Worm (Caenorhabditis elegans): ENCODE data around the gene tmem-231.

Gene tmem-231

DNA sequence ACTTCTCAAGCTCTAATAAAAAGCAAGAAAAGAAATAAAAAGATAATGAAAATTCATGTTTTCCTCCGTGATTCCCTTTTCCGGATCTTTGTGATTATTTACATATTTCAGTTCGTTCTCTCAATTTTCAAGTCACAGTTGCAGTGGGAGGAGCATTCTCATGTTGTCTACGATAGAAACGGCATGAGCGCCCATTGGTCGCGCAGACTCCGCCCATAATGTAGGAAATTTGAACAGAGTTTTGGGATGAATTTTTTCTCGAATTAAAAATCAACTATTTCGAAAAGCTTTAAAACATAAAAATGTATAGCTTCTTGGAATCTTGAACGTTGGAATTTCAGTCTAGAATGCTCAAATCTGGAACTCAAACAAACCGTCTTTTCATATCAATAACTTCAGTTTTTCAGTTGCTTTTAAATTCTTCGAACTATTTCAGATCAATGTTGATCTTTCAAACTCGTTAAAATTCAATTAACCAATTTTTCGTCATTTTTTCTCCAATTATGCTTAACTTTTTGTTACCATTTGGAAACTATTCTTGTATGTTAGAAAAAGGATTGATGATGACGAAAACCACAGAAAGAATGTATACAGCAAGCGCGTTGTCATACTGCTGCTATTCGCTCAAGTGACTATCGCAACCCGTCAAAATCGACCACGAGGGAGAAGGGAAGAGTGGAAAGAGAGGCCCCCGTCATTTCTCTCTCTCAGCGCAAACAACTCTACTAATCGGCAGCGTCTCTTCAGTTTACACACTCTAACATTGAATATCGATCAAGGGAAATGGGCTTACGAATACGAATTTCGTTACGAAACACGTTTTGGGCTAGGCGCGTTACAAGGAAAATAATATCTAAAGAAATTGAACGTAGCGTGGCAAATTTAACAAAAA is 5.2 kb downstream of the tmem-231 start:
- peak; percentile 43 for TF ChIP-seq ceh-16 (tag; optimal IDR thresholded peaks at IDR 0.05)
- peak; percentile 60 to 91 for TF ChIP-seq lsy-2 (tag; optimal IDR thresholded peaks at IDR 0.05)
- no peak for TF ChIP-seq alr-1 (tag; optimal IDR thresholded peaks at IDR 0.05)
- TF ChIP-seq unc-39 (tag; optimal IDR thresholded peaks at IDR 0.05), result no peak
- TF ChIP-seq ceh-82 (tag; optimal IDR thresholded peaks at IDR 0.05), result peak; percentile 39
- no peak for TF ChIP-seq dmd-4 (tag; optimal IDR thresholded peaks at IDR 0.05)
- peak; percentile 68 for TF ChIP-seq nhr-21 (tag; optimal IDR thresholded peaks at IDR 0.05)
- TF ChIP-seq elt-1 (tag; optimal IDR thresholded peaks at IDR 0.05), result no peak
- TF ChIP-seq aly-2 (tag; optimal IDR thresholded peaks at IDR 0.05), result no peak
- TF ChIP-seq nhr-77 (tag; optimal IDR thresholded peaks at IDR 0.05), result no peak
- no peak for TF ChIP-seq unc-62 (GFP tag; optimal IDR thresholded peaks at IDR 0.05)
- peak; percentile 33 for TF ChIP-seq mbf-1 (tag; optimal IDR thresholded peaks at IDR 0.05)
- TF ChIP-seq ZK546.5 (tag; optimal IDR thresholded peaks at IDR 0.05), result no peak
- peak; percentile 47 for TF ChIP-seq C34F6.9 (tag; optimal IDR thresholded peaks at IDR 0.05)
- TF ChIP-seq snpc-4 (tag; optimal IDR thresholded peaks at IDR 0.05), result peak; percentile 87
- peak; percentile 83 for TF ChIP-seq crh-2 (tag; optimal IDR thresholded peaks at IDR 0.05)
- TF ChIP-seq lin-13 (GFP tag; optimal IDR thresholded peaks at IDR 0.05), result peak; percentile 56
- peak; percentile 84 for TF ChIP-seq egl-27 (tag; optimal IDR thresholded peaks at IDR 0.05)
- TF ChIP-seq skn-1 (tag; optimal IDR thresholded peaks at IDR 0.05), result no peak
- peak; percentile 44 for TF ChIP-seq nhr-6 (tag; optimal IDR thresholded peaks at IDR 0.05)
- peak; percentile 51 for TF ChIP-seq Y55F3AM.14 (GFP tag; optimal IDR thresholded peaks at IDR 0.05)
- peak; percentile 74 for TF ChIP-seq fos-1 (tag; optimal IDR thresholded peaks at IDR 0.05)
- peak; percentile 19 for TF ChIP-seq lin-11 (tag; optimal IDR thresholded peaks at IDR 0.05)
- TF ChIP-seq unc-55 (GFP tag; optimal IDR thresholded peaks at IDR 0.05), result peak; percentile 64
- peak; percentile 82 for TF ChIP-seq ztf-4 (tag; optimal IDR thresholded peaks at IDR 0.05)
- TF ChIP-seq nhr-237 (tag; optimal IDR thresholded peaks at IDR 0.05), result no peak
- TF ChIP-seq nhr-25 (tag; optimal IDR thresholded peaks at IDR 0.05), result peak; percentile 64
- peak; percentile 94 for TF ChIP-seq ama-1 (optimal IDR thresholded peaks at IDR 0.05)
- peak; percentile 38 for TF ChIP-seq zag-1 (tag; optimal IDR thresholded peaks at IDR 0.05)
- no peak for TF ChIP-seq nhr-23 (tag; optimal IDR thresholded peaks at IDR 0.05)
- peak; percentile 15 for TF ChIP-seq nhr-11 (tag; optimal IDR thresholded peaks at IDR 0.05)
- TF ChIP-seq sem-4 (tag; optimal IDR thresholded peaks at IDR 0.05), result peak; percentile 42
- TF ChIP-seq nhr-12 (tag; optimal IDR thresholded peaks at IDR 0.05), result no peak
- TF ChIP-seq sma-3 (GFP tag; optimal IDR thresholded peaks at IDR 0.05), result peak; percentile 48
- TF ChIP-seq mdl-1 (tag; optimal IDR thresholded peaks at IDR 0.05), result peak; percentile 61 to 76
- TF ChIP-seq F13H6.1 (tag; optimal IDR thresholded peaks at IDR 0.05), result peak; percentile 63
- no peak for TF ChIP-seq peb-1 (tag; optimal IDR thresholded peaks at IDR 0.05)
- no peak for TF ChIP-seq ztf-11 (tag; optimal IDR thresholded peaks at IDR 0.05)
- TF ChIP-seq sma-9 (GFP tag; optimal IDR thresholded peaks at IDR 0.05), result peak; percentile 83
- TF ChIP-seq sma-9 (tag; optimal IDR thresholded peaks at IDR 0.05), result no peak
- TF ChIP-seq elt-3 (tag; optimal IDR thresholded peaks at IDR 0.05), result no peak
- TF ChIP-seq mab-5 (tag; optimal IDR thresholded peaks at IDR 0.05), result peak; percentile 50
- TF ChIP-seq blmp-1 (tag; optimal IDR thresholded peaks at IDR 0.05; ENCODE audit: insufficient read depth), result peak; percentile 44
- peak; percentile 44 for TF ChIP-seq gmeb-1 (tag; optimal IDR thresholded peaks at IDR 0.05)
- peak; percentile 93 for TF ChIP-seq nhr-129 (tag; optimal IDR thresholded peaks at IDR 0.05)
- TF ChIP-seq R02D3.7 (tag; optimal IDR thresholded peaks at IDR 0.05), result peak; percentile 33
- no peak for TF ChIP-seq ztf-1 (GFP tag; conservative IDR thresholded peaks at IDR 0.05)
- no peak for TF ChIP-seq lin-39 (tag; optimal IDR thresholded peaks at IDR 0.05)
- TF ChIP-seq nhr-10 (tag; optimal IDR thresholded peaks at IDR 0.05), result no peak
